Worm (Caenorhabditis elegans): ENCODE results near the gene ZC513.2.

The ZC513.2 gene

ce11 chrV:8092385-8092784, 38.2 kb downstream of the ZC513.2 start, which contains the start of gene str-129:
str-129 (minus strand) TSS chrV:8092485.
- no peak for TF ChIP-seq F16B12.6 (tag; optimal IDR thresholded peaks at IDR 0.05)
- no peak for TF ChIP-seq unc-86 (tag; optimal IDR thresholded peaks at IDR 0.05)
- TF ChIP-seq xbp-1 (tag; optimal IDR thresholded peaks at IDR 0.05), result no peak
- no peak for TF ChIP-seq lir-3 (tag; optimal IDR thresholded peaks at IDR 0.05; ENCODE audit: poor library complexity)
- no peak for TF ChIP-seq ceh-82 (tag; optimal IDR thresholded peaks at IDR 0.05)
- TF ChIP-seq tlp-1 (tag; optimal IDR thresholded peaks at IDR 0.05), result no peak
- no peak for TF ChIP-seq elt-3 (tag; optimal IDR thresholded peaks at IDR 0.05)
- TF ChIP-seq Y116A8C.19 (tag; optimal IDR thresholded peaks at IDR 0.05; ENCODE audit: borderline replicate concordance), result no peak
- TF ChIP-seq fkh-8 (tag; optimal IDR thresholded peaks at IDR 0.05), result no peak
- no peak for TF ChIP-seq unc-98 (GFP tag; IDR thresholded peaks at IDR 0.05)
- TF ChIP-seq nhr-85 (tag), result no peak
- TF ChIP-seq C04F5.9 (tag; optimal IDR thresholded peaks at IDR 0.05), result no peak
- TF ChIP-seq lin-13 (GFP tag; optimal IDR thresholded peaks at IDR 0.05), result no peak
- no peak for TF ChIP-seq lin-39 (tag; optimal IDR thresholded peaks at IDR 0.05)
- no peak for TF ChIP-seq lin-14 (GFP tag; optimal IDR thresholded peaks at IDR 0.05)
- no peak for TF ChIP-seq unc-62 (GFP tag; optimal IDR thresholded peaks at IDR 0.05)

DNA sequence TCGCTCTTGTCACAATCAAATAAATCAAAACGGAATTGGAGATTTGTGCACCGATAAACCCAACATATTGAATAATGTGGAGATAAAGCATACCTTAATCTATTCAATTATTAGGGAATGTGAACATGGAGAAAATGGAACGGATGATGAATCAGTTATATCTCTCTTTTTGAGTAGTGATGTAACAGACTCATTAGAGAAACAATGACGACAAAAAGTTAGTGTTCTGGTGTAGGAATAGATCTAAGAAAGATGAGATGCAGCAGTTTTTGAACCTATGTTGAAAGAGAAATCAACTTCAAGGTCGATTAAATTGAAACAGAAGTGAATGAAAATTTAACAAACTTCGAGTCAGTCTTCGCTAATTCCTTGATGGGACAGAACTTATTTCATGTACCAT, 41.1 kb downstream of the ZC513.2 start, which contains the start of gene str-146:
Gene str-146, minus strand, starts transcription at position 101 of the 400 bp plus-strand sequence.
- TF ChIP-seq pax-3 (tag; optimal IDR thresholded peaks at IDR 0.05), result no peak
- no peak for TF ChIP-seq dsc-1 (tag; optimal IDR thresholded peaks at IDR 0.05)
- no peak for TF ChIP-seq unc-30 (tag; optimal IDR thresholded peaks at IDR 0.05)
- no peak for TF ChIP-seq mdl-1 (tag; optimal IDR thresholded peaks at IDR 0.05)
- no peak for TF ChIP-seq ceh-88 (GFP tag; IDR thresholded peaks at IDR 0.05)
- TF ChIP-seq tbx-2 (tag; optimal IDR thresholded peaks at IDR 0.05), result no peak
- TF ChIP-seq nhr-90 (tag; optimal IDR thresholded peaks at IDR 0.05; ENCODE audit: poor library complexity), result no peak
- no peak for TF ChIP-seq sup-37 (GFP tag; optimal IDR thresholded peaks at IDR 0.05)
- TF ChIP-seq irx-1 (tag; optimal IDR thresholded peaks at IDR 0.05), result no peak

ce11 chrV:8098239-8098638, 44.0 kb downstream of the ZC513.2 start, which contains the start of gene str-145:
str-145 (minus strand) TSS chrV:8098339.
- TF ChIP-seq nhr-12 (tag; optimal IDR thresholded peaks at IDR 0.05) (no peak), unc-98 (GFP tag; IDR thresholded peaks at IDR 0.05) (no peak)

- TF ChIP-seq ama-1 (optimal IDR thresholded peaks at IDR 0.05), result no peak
- no peak for TF ChIP-seq unc-130 (tag; optimal IDR thresholded peaks at IDR 0.05)
Measured at ce11 chrV:8099306-8099705, 45.1 kb downstream of the ZC513.2 start, which contains the start of gene sdz-23. sdz-23 (plus strand) TSS chrV:8099606.

ce11 chrV:8102960-8103359, 48.7 kb downstream of the ZC513.2 start, which contains the start of gene str-90:
str-90 (plus strand) TSS chrV:8103260.
- TF ChIP-seq lin-14 (GFP tag; optimal IDR thresholded peaks at IDR 0.05) (no peak), nhr-12 (tag; optimal IDR thresholded peaks at IDR 0.05) (no peak), pqm-1 (tag; optimal IDR thresholded peaks at IDR 0.05) (no peak), fkh-10 (GFP tag; optimal IDR thresholded peaks at IDR 0.05) (no peak), ztf-4 (tag; optimal IDR thresholded peaks at IDR 0.05) (no peak)

- no peak for TF ChIP-seq egl-13 (tag; optimal IDR thresholded peaks at IDR 0.05)
- no peak for TF ChIP-seq ceh-82 (tag; optimal IDR thresholded peaks at IDR 0.05)
- TF ChIP-seq nhr-19 (GFP tag; conservative IDR thresholded peaks at IDR 0.05), result no peak
- TF ChIP-seq vab-15 (tag; optimal IDR thresholded peaks at IDR 0.05), result no peak
- TF ChIP-seq dsc-1 (tag; optimal IDR thresholded peaks at IDR 0.05), result no peak
- TF ChIP-seq tbx-2 (tag; optimal IDR thresholded peaks at IDR 0.05), result no peak
- no peak for TF ChIP-seq ces-1 (GFP tag; optimal IDR thresholded peaks at IDR 0.05)
- no peak for TF ChIP-seq C34B4.2 (tag; optimal IDR thresholded peaks at IDR 0.05)
- TF ChIP-seq fos-1 (tag; optimal IDR thresholded peaks at IDR 0.05), result no peak
- TF ChIP-seq Y116A8C.19 (tag; optimal IDR thresholded peaks at IDR 0.05; ENCODE audit: borderline replicate concordance), result no peak
- TF ChIP-seq F16B12.6 (tag; optimal IDR thresholded peaks at IDR 0.05), result no peak
- no peak for TF ChIP-seq snpc-4 (tag; optimal IDR thresholded peaks at IDR 0.05)
- TF ChIP-seq unc-30 (tag; optimal IDR thresholded peaks at IDR 0.05), result no peak
- no peak for TF ChIP-seq mdl-1 (tag; optimal IDR thresholded peaks at IDR 0.05)
- TF ChIP-seq lin-13 (GFP tag; optimal IDR thresholded peaks at IDR 0.05), result no peak
- TF ChIP-seq pax-3 (tag; optimal IDR thresholded peaks at IDR 0.05), result no peak
- no peak for TF ChIP-seq rnt-1 (tag; optimal IDR thresholded peaks at IDR 0.05)
- no peak for TF ChIP-seq blmp-1 (tag; optimal IDR thresholded peaks at IDR 0.05)
- no peak for TF ChIP-seq isw-1 (GFP tag; IDR thresholded peaks at IDR 0.05)
Measured at ce11 chrV:8104473-8104872, 50.2 kb downstream of the ZC513.2 start, which contains the start of gene srlf-16. srlf-16 (plus strand) TSS chrV:8104773.

Data from whole organism, L1 larva.